Fruit fly (Drosophila melanogaster) whole organism, adult: ENCODE results near the gene CG15891.
A peak's percentile ranks its signal among the peaks of the same experiment; 100 is the strongest.

Experiments used
- CG11617 ChIP-seq: fragments of 200-800 bp; sonication (Bioruptor generic); optimal IDR thresholded peaks from 2 replicates; lab custom pipeline; 2017; ENCODE audit warnings: mild to moderate bottlenecking, missing biosample characterization, missing genetic modification reagents, missing genetic modification characterization
- CG12768 ChIP-seq: fragments of 200-800 bp; sonication (Bioruptor generic); optimal IDR thresholded peaks from 2 replicates; lab custom pipeline; 2017; ENCODE audit warnings: missing biosample characterization, missing genetic modification characterization, mild to moderate bottlenecking, moderate library complexity, missing genetic modification reagents
- CG14711 ChIP-seq: fragments of 200-800 bp; sonication (Bioruptor generic); optimal IDR thresholded peaks from 2 replicates; lab custom pipeline; 2018; ENCODE audit warnings: missing biosample characterization, mild to moderate bottlenecking, missing genetic modification characterization, moderate library complexity
- CG1620 ChIP-seq: fragments of 200-800 bp; sonication (Bioruptor generic); optimal IDR thresholded peaks from 2 replicates; lab custom pipeline; 2016; ENCODE audit warnings: missing biosample characterization, missing genetic modification characterization
- CG33017 ChIP-seq: fragments of 200-800 bp; sonication (Bioruptor generic); optimal IDR thresholded peaks from 2 replicates; lab custom pipeline; 2018; ENCODE audit warnings: missing biosample characterization, mild to moderate bottlenecking, missing genetic modification characterization, moderate library complexity
- CG5204 ChIP-seq: fragments of 200-800 bp; sonication (Bioruptor generic); optimal IDR thresholded peaks from 2 replicates; lab custom pipeline; 2016; ENCODE audit warnings: missing biosample characterization, missing genetic modification characterization
- CG7045 ChIP-seq: fragments of 200-800 bp; sonication (Bioruptor generic); optimal IDR thresholded peaks from 2 replicates; lab custom pipeline; 2017; ENCODE audit warnings: missing biosample characterization, mild to moderate bottlenecking, missing genetic modification characterization
- CG7101 ChIP-seq: fragments of 200-800 bp; sonication (Bioruptor generic); optimal IDR thresholded peaks from 2 replicates; lab custom pipeline; 2018; ENCODE audit warnings: missing biosample characterization, mild to moderate bottlenecking, missing genetic modification characterization, moderate library complexity
- Clk ChIP-seq: fragments of 200-800 bp; sonication (Bioruptor generic); optimal IDR thresholded peaks from 2 replicates; lab custom pipeline; 2017; ENCODE audit warnings: missing biosample characterization, missing genetic modification characterization
- Crg-1 ChIP-seq: fragments of 200-800 bp; sonication (Bioruptor generic); optimal IDR thresholded peaks from 2 replicates; lab custom pipeline; 2016; ENCODE audit warnings: missing biosample characterization, missing genetic modification characterization
- Hr96 ChIP-seq: fragments of 200-800 bp; sonication (Bioruptor generic); optimal IDR thresholded peaks from 2 replicates; lab custom pipeline; 2016; ENCODE audit warnings: missing biosample characterization, missing genetic modification characterization
- Mnt ChIP-seq: fragments of 200-800 bp; sonication (Bioruptor generic); optimal IDR thresholded peaks from 2 replicates; lab custom pipeline; 2016; ENCODE audit warnings: missing biosample characterization, mild to moderate bottlenecking, missing genetic modification characterization
- bab1 ChIP-seq: fragments of 200-800 bp; sonication (Bioruptor generic); optimal IDR thresholded peaks from 3 replicates; lab custom pipeline; 2019; ENCODE audit warnings: missing biosample characterization, mild to moderate bottlenecking, missing genetic modification characterization, moderate library complexity
- cic ChIP-seq: fragments of 200-800 bp; sonication (Bioruptor generic); optimal IDR thresholded peaks from 2 replicates; lab custom pipeline; 2017; ENCODE audit warnings: missing biosample characterization, mild to moderate bottlenecking, missing genetic modification characterization, moderate library complexity
- cnc ChIP-seq, 2 experiments: fragments of >200 bp; optimal IDR thresholded peaks; 2 replicates each; lab custom pipeline; 2017
- kay ChIP-seq: fragments of 200-800 bp; sonication (Bioruptor generic); peaks from one replicate; lab custom pipeline; 2016; ENCODE audit warnings: missing biosample characterization, missing genetic modification characterization, borderline replicate concordance
- ovo ChIP-seq: fragments of 200-800 bp; sonication (Bioruptor generic); optimal IDR thresholded peaks from 2 replicates; lab custom pipeline; 2016; ENCODE audit warnings: missing biosample characterization, missing genetic modification characterization
- pad ChIP-seq: fragments of 200-800 bp; sonication (Bioruptor generic); optimal IDR thresholded peaks from 3 replicates; lab custom pipeline; 2017; ENCODE audit warnings: missing biosample characterization, missing genetic modification characterization, mild to moderate bottlenecking, moderate library complexity, missing genetic modification reagents
- tj ChIP-seq: fragments of 200-800 bp; sonication (Bioruptor generic); optimal IDR thresholded peaks from 3 replicates; lab custom pipeline; 2017; ENCODE audit warnings: missing biosample characterization, mild to moderate bottlenecking, missing genetic modification characterization, moderate library complexity
- toe ChIP-seq: fragments of 200-800 bp; sonication (Bioruptor generic); optimal IDR thresholded peaks from 2 replicates; lab custom pipeline; 2016; ENCODE audit warnings: missing biosample characterization, missing genetic modification characterization

Gene CG15891

dm6 chrX:6291083-6291699, 4.0 kb downstream of the CG15891 start, which contains the start of the genes Rpt4 and mldr:
TSS of gene Rpt4 (minus strand) at chrX:6291245.
TSS of gene mldr (plus strand) at chrX:6291303.
- TF ChIP-seq Clk (GFP tag; lab: Kevin White, UChicago) (no peak), CG1620 (GFP tag; lab: Kevin White, UChicago) (peak; percentile 26), CG7045 (no peak), kay (GFP tag; lab: Kevin White, UChicago) (no peak), Mnt (GFP tag; lab: Kevin White, UChicago) (peak; percentile 23), cnc (optimal IDR thresholded peaks at IDR 0.05; lab: Kevin White, UChicago) (peak in 1 of 2 experiments; percentile 71), Crg-1 (GFP tag; lab: Kevin White, UChicago) (no peak), tj (GFP tag; lab: Kevin White, UChicago) (peak; percentile 63), CG5204 (GFP tag; lab: Kevin White, UChicago) (no peak), Hr96 (no peak), CG12768 (GFP tag; lab: Kevin White, UChicago) (no peak), cic (GFP tag; lab: Kevin White, UChicago) (no peak), CG7101 (no peak), bab1 (GFP tag; lab: Kevin White, UChicago) (peak; percentile 58)

DNA sequence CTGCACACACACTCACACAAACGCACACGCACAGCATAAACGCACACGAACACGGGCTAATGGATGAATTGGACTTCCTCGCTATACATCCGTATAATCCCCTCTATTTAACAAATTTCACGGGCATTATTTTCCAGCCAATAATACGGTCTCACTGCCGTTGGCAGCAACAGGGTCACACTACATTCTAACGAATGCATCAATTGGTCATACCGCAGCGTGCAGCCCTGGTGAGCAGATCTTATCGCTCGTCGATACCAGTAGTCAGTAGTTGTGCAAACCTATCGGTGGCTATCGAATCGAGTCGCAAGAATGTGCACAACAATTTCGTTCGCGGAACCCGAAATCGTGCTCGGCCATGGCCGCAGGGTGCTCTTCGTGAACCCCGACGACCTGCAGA, 7.3 kb downstream of the CG15891 start, which contains the start of the genes Top3beta and wuho:
Gene Top3beta, minus strand, starts transcription at position 149 of the 400 bp plus-strand sequence.
Gene wuho, plus strand, starts transcription at position 259 of the 400 bp plus-strand sequence.
- TF ChIP-seq kay (GFP tag; lab: Kevin White, UChicago), result no peak
- peak; percentile 20 for TF ChIP-seq CG33017 (tag; lab: Kevin White, UChicago)
- peak; percentile 72 for TF ChIP-seq pad (GFP tag; lab: Kevin White, UChicago)
- peak; percentile 51 for TF ChIP-seq CG1620 (GFP tag; lab: Kevin White, UChicago)
- TF ChIP-seq CG11617 (GFP tag; lab: Kevin White, UChicago), result peak; percentile 37
- TF ChIP-seq tj (GFP tag; lab: Kevin White, UChicago), result peak; percentile 31
- TF ChIP-seq bab1 (GFP tag; lab: Kevin White, UChicago), result peak; percentile 83
- TF ChIP-seq Mnt (GFP tag; lab: Kevin White, UChicago), result peak; percentile 96
- TF ChIP-seq ovo (GFP tag; lab: Kevin White, UChicago), result peak; percentile 57
- peak; percentile 47 for TF ChIP-seq Crg-1 (GFP tag; lab: Kevin White, UChicago)
- TF ChIP-seq CG5204 (GFP tag; lab: Kevin White, UChicago), result no peak
- TF ChIP-seq CG14711, result peak; percentile 44
- TF ChIP-seq Hr96, result no peak
- no peak for TF ChIP-seq Clk (GFP tag; lab: Kevin White, UChicago)
- peak; percentile 65 for TF ChIP-seq cic (GFP tag; lab: Kevin White, UChicago)
- TF ChIP-seq CG7045, result no peak
- TF ChIP-seq cnc (optimal IDR thresholded peaks at IDR 0.05; lab: Kevin White, UChicago), result no peak
- peak; percentile 68 for TF ChIP-seq CG7101
- no peak for TF ChIP-seq toe (GFP tag; lab: Kevin White, UChicago)
- TF ChIP-seq CG12768 (GFP tag; lab: Kevin White, UChicago), result no peak

- TF ChIP-seq CG11617 (GFP tag; lab: Kevin White, UChicago), result no peak
- TF ChIP-seq cic (GFP tag; lab: Kevin White, UChicago), result no peak
- TF ChIP-seq tj (GFP tag; lab: Kevin White, UChicago), result peak; percentile 11
- TF ChIP-seq cnc (optimal IDR thresholded peaks at IDR 0.05; lab: Kevin White, UChicago), result no peak
- TF ChIP-seq ovo (GFP tag; lab: Kevin White, UChicago), result no peak
- TF ChIP-seq bab1 (GFP tag; lab: Kevin White, UChicago), result peak; percentile 24
- no peak for TF ChIP-seq CG12768 (GFP tag; lab: Kevin White, UChicago)
- no peak for TF ChIP-seq CG33017 (tag; lab: Kevin White, UChicago)
- TF ChIP-seq CG14711, result no peak
- TF ChIP-seq CG7101, result no peak
- TF ChIP-seq Hr96, result no peak
- no peak for TF ChIP-seq kay (GFP tag; lab: Kevin White, UChicago)
- no peak for TF ChIP-seq pad (GFP tag; lab: Kevin White, UChicago)
These were observed 11.7 kb downstream of the CG15891 start, which contains the start of gene CG11700 for dm6 chrX:6283470-6283869. TSS of gene CG11700 (minus strand) at chrX:6283575.

DNA sequence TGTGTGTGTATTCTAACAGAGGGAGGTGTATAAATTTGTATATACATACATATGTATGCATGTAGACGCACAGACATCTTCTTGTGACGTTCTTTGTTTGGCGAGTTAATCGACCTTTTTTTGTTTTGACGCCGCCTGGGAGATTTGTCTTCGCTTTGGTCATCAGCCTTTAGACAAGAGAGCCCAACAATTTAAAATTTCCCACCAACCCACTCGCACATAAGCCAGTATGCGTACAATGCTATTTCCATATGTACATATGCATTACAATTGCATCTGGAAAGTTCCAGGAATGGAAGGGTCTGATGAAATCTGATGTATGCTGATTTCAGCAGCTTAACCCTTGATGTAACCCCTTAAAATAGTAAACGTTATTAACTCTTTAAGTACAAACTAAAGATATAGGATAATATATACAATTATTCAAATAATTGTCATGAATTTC, 15.5 kb downstream of the CG15891 start, which contains the start of gene Ubi-p5E:
Gene Ubi-p5E, minus strand, starts transcription at position 19 of the 445 bp plus-strand sequence.
- TF ChIP-seq bab1 (GFP tag; lab: Kevin White, UChicago), result no peak
- TF ChIP-seq CG5204 (GFP tag; lab: Kevin White, UChicago), result no peak
- no peak for TF ChIP-seq cic (GFP tag; lab: Kevin White, UChicago)
- TF ChIP-seq CG33017 (tag; lab: Kevin White, UChicago), result no peak
- TF ChIP-seq kay (GFP tag; lab: Kevin White, UChicago), result no peak
- peak; percentile 71 for TF ChIP-seq tj (GFP tag; lab: Kevin White, UChicago)
- no peak for TF ChIP-seq ovo (GFP tag; lab: Kevin White, UChicago)
- TF ChIP-seq Mnt (GFP tag; lab: Kevin White, UChicago), result no peak

DNA sequence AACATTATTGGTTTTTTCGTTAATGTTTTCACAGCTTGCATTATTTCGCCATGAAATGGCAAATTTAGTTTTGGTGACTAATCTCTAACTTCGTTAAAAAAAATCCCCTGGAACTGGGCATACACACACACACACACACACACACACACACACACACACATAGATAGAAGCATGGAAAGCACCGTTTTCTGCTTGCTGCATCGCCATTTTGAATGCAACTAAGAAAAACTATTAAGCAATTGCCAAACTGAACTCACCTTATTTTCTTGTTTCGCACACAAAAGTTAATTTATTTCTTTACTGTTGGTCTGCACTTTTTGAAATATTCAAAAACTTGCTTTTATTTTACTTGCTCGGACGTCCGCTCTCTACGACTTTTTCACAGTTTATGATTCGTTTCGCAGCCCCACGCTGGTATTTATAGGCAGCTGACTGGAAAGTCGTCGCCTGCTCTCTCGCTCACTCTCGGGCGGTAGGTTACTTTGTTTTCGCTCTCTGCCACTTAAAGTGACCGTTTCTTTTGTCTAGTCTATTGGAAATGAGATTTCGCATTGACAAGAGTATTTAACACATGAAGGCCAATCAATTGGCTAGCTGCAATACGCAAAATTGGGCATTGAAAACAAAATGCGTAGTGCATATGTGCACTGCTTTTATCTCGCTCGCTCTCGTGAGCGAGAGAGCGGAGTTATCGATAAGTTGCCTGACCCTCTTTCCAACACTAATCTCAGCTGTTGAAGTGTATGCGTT, 16.1 kb downstream of the CG15891 start:
- TF ChIP-seq ovo (GFP tag; lab: Kevin White, UChicago) (peak; percentile 56), CG7101 (peak; percentile 67), CG1620 (GFP tag; lab: Kevin White, UChicago) (peak; percentile 49), Mnt (GFP tag; lab: Kevin White, UChicago) (peak; percentile 66), CG7045 (no peak), CG5204 (GFP tag; lab: Kevin White, UChicago) (no peak), CG14711 (no peak), CG11617 (GFP tag; lab: Kevin White, UChicago) (peak; percentile 38), CG33017 (tag; lab: Kevin White, UChicago) (peak; percentile 34), toe (GFP tag; lab: Kevin White, UChicago) (no peak), kay (GFP tag; lab: Kevin White, UChicago) (no peak), pad (GFP tag; lab: Kevin White, UChicago) (peak; percentile 65), CG12768 (GFP tag; lab: Kevin White, UChicago) (peak; percentile 0), Crg-1 (GFP tag; lab: Kevin White, UChicago) (peak; percentile 20), bab1 (GFP tag; lab: Kevin White, UChicago) (peak; percentile 55), cic (GFP tag; lab: Kevin White, UChicago) (peak; percentile 32), cnc (optimal IDR thresholded peaks at IDR 0.05; lab: Kevin White, UChicago) (no peak), Clk (GFP tag; lab: Kevin White, UChicago) (no peak), tj (GFP tag; lab: Kevin White, UChicago) (peak; percentile 41), Hr96 (peak; percentile 42)
